Worm (Caenorhabditis elegans) whole organism, mixed stage, embryonic: ENCODE data around the gene uso-1.
"Not testable (repeated sequence)": the region's sequence is repeated elsewhere in the genome, so short reads cannot be mapped to it uniquely, and the experiment has no call there.

Experiments used
- M03D4.4 ChIP-seq: sonication (generic microtip); optimal IDR thresholded peaks from 2 replicates; lab custom pipeline; 2017; ENCODE audit warnings: mild to moderate bottlenecking, missing genetic modification characterization, missing compliant biosample characterization
- bed-3 ChIP-seq: fragments of 200-800 bp; sonication (Bioruptor generic); optimal IDR thresholded peaks from 3 replicates; lab custom pipeline; 2018; ENCODE audit warnings: mild to moderate bottlenecking, missing genetic modification characterization, moderate library complexity, missing compliant biosample characterization
- blmp-1 ChIP-seq: fragments of 150-350 bp; optimal IDR thresholded peaks from 2 replicates; lab custom pipeline; 2014; ENCODE audit warnings: missing biosample characterization, missing genetic modification characterization
- ceh-39 ChIP-seq: fragments of 150-350 bp; optimal IDR thresholded peaks from 2 replicates; lab custom pipeline; 2014; ENCODE audit warnings: missing biosample characterization, missing genetic modification characterization
- ceh-43 ChIP-seq: fragments of 200-800 bp; sonication (Bioruptor generic); optimal IDR thresholded peaks from 2 replicates; lab custom pipeline; 2018; ENCODE audit warnings: mild to moderate bottlenecking, missing genetic modification characterization, moderate library complexity, missing compliant biosample characterization
- ces-1 ChIP-seq: fragments of 150-350 bp; optimal IDR thresholded peaks from 2 replicates; lab custom pipeline; 2014; ENCODE audit warnings: missing biosample characterization, missing genetic modification reagents, missing genetic modification characterization
- cnd-1 ChIP-seq: fragments of 200-800 bp; sonication (Bioruptor generic); optimal IDR thresholded peaks from 2 replicates; lab custom pipeline; 2018; ENCODE audit warnings: mild to moderate bottlenecking, missing genetic modification characterization, missing compliant biosample characterization
- drap-1 ChIP-seq: fragments of 200-800 bp; sonication (Bioruptor generic); optimal IDR thresholded peaks from 3 replicates; lab custom pipeline; 2018; ENCODE audit warnings: mild to moderate bottlenecking, missing genetic modification characterization, missing compliant biosample characterization
- elt-3 ChIP-seq: fragments of 150-350 bp; optimal IDR thresholded peaks from 2 replicates; lab custom pipeline; 2014; ENCODE audit warnings: missing biosample characterization, missing genetic modification characterization
- flh-1 ChIP-seq: fragments of 200-800 bp; sonication (Bioruptor generic); optimal IDR thresholded peaks from 2 replicates; lab custom pipeline; 2018; ENCODE audit warnings: mild to moderate bottlenecking, missing genetic modification characterization, moderate library complexity, missing compliant biosample characterization
- ham-2 ChIP-seq: fragments of 200-800 bp; sonication (Bioruptor generic); optimal IDR thresholded peaks from 2 replicates; lab custom pipeline; 2018; ENCODE audit warnings: mild to moderate bottlenecking, missing genetic modification characterization, missing compliant biosample characterization
- hlh-1 ChIP-seq: fragments of 150-350 bp; optimal IDR thresholded peaks from 2 replicates; lab custom pipeline; 2014; ENCODE audit warnings: missing biosample characterization, missing genetic modification reagents, missing genetic modification characterization
- lin-13 ChIP-seq: fragments of 150-350 bp; optimal IDR thresholded peaks from 2 replicates; lab custom pipeline; 2014; ENCODE audit warnings: missing biosample characterization, missing genetic modification characterization
- lin-32 ChIP-seq: fragments of 200-800 bp; sonication (Bioruptor generic); optimal IDR thresholded peaks from 2 replicates; lab custom pipeline; 2018; ENCODE audit warnings: mild to moderate bottlenecking, missing genetic modification characterization, missing compliant biosample characterization
- lsy-2 ChIP-seq: fragments of 150-350 bp; optimal IDR thresholded peaks from 2 replicates; lab custom pipeline; 2014; ENCODE audit warnings: missing biosample characterization, missing genetic modification characterization
- mab-5 ChIP-seq: fragments of 150-350 bp; optimal IDR thresholded peaks from 2 replicates; lab custom pipeline; 2014; ENCODE audit warnings: missing biosample characterization, missing genetic modification characterization
- mls-2 ChIP-seq: sonication (generic microtip); optimal IDR thresholded peaks from 2 replicates; lab custom pipeline; 2016; ENCODE audit warnings: mild to moderate bottlenecking, missing genetic modification characterization, moderate library complexity, missing compliant biosample characterization
- nhr-2 ChIP-seq: fragments of 150-350 bp; optimal IDR thresholded peaks from 2 replicates; lab custom pipeline; 2014; ENCODE audit warnings: missing biosample characterization, missing genetic modification characterization
- pha-4 ChIP-seq: fragments of 150-350 bp; optimal IDR thresholded peaks from 2 replicates; lab custom pipeline; 2018; ENCODE audit warnings: missing biosample characterization, missing genetic modification reagents, missing genetic modification characterization
- sem-2 ChIP-seq: fragments of 200-800 bp; sonication (Bioruptor generic); optimal IDR thresholded peaks from 2 replicates; lab custom pipeline; 2018; ENCODE audit warnings: mild to moderate bottlenecking, missing genetic modification characterization, missing compliant biosample characterization
- snpc-4 ChIP-seq: fragments of 150-350 bp; optimal IDR thresholded peaks from 2 replicates; lab custom pipeline; 2014; ENCODE audit warnings: missing biosample characterization, missing genetic modification characterization
- sptf-1 ChIP-seq: sonication (generic microtip); optimal IDR thresholded peaks from 2 replicates; lab custom pipeline; 2017; ENCODE audit warnings: mild to moderate bottlenecking, missing genetic modification characterization, moderate library complexity, missing compliant biosample characterization
- unc-120 ChIP-seq: sonication (generic microtip); optimal IDR thresholded peaks from 2 replicates; lab custom pipeline; 2017; ENCODE audit warnings: missing genetic modification characterization, missing compliant biosample characterization; ENCODE audit not compliant: poor library complexity, severe bottlenecking
- unc-39 ChIP-seq: fragments of 150-350 bp; optimal IDR thresholded peaks from 2 replicates; lab custom pipeline; 2014; ENCODE audit warnings: missing biosample characterization, missing genetic modification characterization
- unc-62 ChIP-seq: fragments of 150-350 bp; optimal IDR thresholded peaks from 2 replicates; lab custom pipeline; 2014; ENCODE audit warnings: missing biosample characterization, missing genetic modification reagents, missing genetic modification characterization
- zip-8 ChIP-seq: fragments of 150-350 bp; optimal IDR thresholded peaks from 2 replicates; lab custom pipeline; 2014; ENCODE audit warnings: missing biosample characterization, missing genetic modification characterization
- ztf-11 ChIP-seq: fragments of 150-350 bp; optimal IDR thresholded peaks from 2 replicates; lab custom pipeline; 2014; ENCODE audit warnings: missing biosample characterization, missing genetic modification characterization

uso-1 gene

DNA sequence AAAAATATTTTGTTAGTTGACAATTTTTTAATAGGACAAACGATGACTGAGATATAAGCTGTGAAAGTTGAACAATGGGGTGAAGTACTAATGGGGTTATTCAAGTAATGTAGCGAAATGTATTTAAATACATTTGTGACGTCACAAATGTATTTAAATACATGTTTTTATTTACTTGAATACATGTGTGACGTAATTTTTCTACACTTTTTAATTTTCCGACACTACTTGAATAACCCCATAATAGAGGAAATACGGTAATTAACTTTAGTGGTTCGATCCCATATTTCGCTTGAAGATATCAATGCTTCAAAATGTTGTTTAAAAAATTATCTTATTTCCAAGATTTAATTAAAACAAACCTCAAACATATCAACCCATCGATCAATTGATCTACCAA is 12.9 kb downstream of the uso-1 start:
- TF ChIP-seq zip-8 (tag; lab: Kevin White, UChicago): peak; percentile 90

ce11 chrIV:13433904-13434303 is 20.7 kb downstream of the uso-1 start, which contains the start of gene K09B11.5:
Gene K09B11.5, minus strand, starts transcription at chrIV:13434004.
- not testable (repeated sequence) for TF ChIP-seq ces-1 (GFP tag; lab: Kevin White, UChicago); sem-2 (GFP tag; lab: Kevin White, UChicago); blmp-1 (tag; lab: Kevin White, UChicago)

- TF ChIP-seq flh-1 (GFP tag; lab: Kevin White, UChicago): no peak
Observed at ce11 chrIV:13429240-13429639, 25.4 kb downstream of the uso-1 start, which contains the start of gene K09B11.4. Gene K09B11.4, plus strand, starts transcription at chrIV:13429540.

DNA sequence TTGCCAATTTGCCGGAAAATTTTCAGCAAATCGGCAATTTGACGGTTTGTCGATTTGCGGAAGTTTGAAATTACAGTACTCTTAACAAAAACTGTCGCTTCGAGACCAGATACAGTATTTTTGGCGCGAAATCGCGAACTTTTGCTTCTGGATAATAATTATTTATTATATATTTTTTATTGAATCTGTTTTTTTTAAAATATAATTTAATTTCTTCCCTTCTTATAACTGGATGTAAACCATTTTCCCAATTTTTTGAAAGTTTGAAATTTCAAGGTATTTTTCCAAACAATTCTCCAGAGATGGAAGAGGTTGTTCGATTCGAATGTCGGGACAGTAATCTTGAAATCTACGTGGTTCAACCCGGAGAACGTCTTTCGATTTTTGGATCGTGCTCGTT is 32.4 kb downstream of the uso-1 start, which contains the start of gene nol-9:
Gene nol-9 (plus strand): TSS at position 301 of the 400 bp plus-strand sequence.
- no peak for TF ChIP-seq ceh-39 (tag; lab: Kevin White, UChicago)
- TF ChIP-seq, all 35 proteins: peak for 0

ce11 chrIV:13415739-13416271 is 38.8 kb downstream of the uso-1 start, which contains the start of the genes pik-1 and aptf-2:
Gene pik-1, plus strand, starts transcription at chrIV:13416041.
Gene aptf-2, minus strand, starts transcription at chrIV:13416051.
- TF ChIP-seq blmp-1 (tag; lab: Kevin White, UChicago) (no peak), ces-1 (GFP tag; lab: Kevin White, UChicago) (peak; percentile 8), unc-120 (tag; lab: Kevin White, UChicago) (peak; percentile 33)

- no peak for TF ChIP-seq sptf-1 (tag; lab: Kevin White, UChicago)
- peak; percentile 31 for TF ChIP-seq pha-4 (tag; lab: Kevin White, UChicago)
- no peak for TF ChIP-seq unc-62
- TF ChIP-seq ztf-11 (tag; lab: Kevin White, UChicago): no peak
- TF ChIP-seq snpc-4 (tag; lab: Kevin White, UChicago): no peak
- TF ChIP-seq cnd-1 (tag; lab: Kevin White, UChicago): peak; percentile 3
- TF ChIP-seq hlh-1 (tag; lab: Kevin White, UChicago): peak; percentile 7
- no peak for TF ChIP-seq ham-2 (GFP tag; lab: Kevin White, UChicago)
- TF ChIP-seq ces-1 (GFP tag; lab: Kevin White, UChicago): peak; percentile 17
- TF ChIP-seq, all 35 proteins: peak for 4
Observed at ce11 chrIV:13412845-13413383, 41.7 kb downstream of the uso-1 start, which contains the start of gene gcl-1. Gene gcl-1, minus strand, starts transcription at chrIV:13412895.

DNA sequence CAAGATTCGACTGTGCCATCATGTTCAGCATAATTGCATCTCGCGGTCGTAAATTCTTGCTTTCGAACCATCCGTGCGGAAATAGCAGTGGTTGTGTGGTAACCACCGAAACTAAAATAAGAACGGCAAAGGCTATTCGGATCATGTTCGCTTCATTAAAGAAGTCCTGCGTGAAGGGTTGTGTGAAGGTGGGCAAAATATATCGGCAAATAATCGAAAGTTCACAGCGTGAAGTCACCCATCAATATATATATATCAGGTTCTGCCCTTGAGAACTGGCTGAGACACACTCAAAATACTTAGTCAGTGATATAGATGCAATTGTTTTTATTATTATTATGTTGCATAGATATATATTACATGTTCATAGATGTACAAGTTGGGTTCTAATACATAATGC is 46.6 kb downstream of the uso-1 start, which contains the start of gene Y62E10A.19:
Gene Y62E10A.19 (minus strand): TSS at position 289 of the 400 bp plus-strand sequence.
- TF ChIP-seq lin-13 (tag; lab: Kevin White, UChicago): no peak
- no peak for TF ChIP-seq ceh-39 (tag; lab: Kevin White, UChicago)
- peak; percentile 7 for TF ChIP-seq blmp-1 (tag; lab: Kevin White, UChicago)

DNA sequence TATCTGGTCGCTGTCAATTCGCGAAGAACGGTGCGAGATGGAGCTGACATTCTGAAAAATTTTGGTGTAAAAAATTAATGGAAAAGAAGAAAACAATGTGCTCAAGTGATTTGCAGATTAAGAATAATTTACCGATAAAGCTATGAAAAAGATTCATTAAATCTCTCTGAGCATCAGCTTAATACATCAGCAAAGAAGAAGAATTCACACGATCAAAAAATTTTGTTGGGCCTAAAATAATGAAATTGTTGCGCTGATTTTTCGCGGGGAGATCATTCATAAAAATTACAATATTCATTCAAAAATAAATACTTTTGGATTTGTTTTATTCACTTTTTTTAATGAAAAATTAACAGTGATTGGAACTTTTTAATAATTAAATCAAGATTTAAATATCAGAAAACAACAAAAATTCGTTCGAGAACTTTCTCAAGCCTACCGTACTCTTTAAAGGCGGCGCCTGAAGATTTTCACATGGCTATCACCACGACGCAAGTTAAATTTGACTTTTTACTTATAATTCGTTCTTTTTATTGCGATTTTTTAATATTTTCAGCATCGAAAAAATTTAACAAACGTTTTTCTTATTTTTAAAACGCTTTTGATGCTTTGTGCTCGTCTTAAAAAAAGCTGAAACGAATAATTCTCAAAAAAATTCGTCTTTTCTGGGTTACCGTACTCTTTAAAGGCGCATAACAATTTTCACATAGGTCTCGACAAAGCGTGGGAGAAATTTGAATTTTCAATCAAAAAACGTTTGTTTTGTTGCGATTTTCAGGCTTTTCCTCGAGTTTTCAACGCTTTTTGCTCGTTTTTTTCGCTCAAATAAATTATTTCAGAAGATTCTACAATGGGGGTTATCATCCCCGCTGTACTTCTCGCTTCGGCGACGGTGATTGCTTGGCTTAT is 53.9 kb downstream of the uso-1 start, which contains the start of the genes memi-2 and cyp-31A5:
Gene memi-2 (minus strand): TSS at position 51 of the 909 bp plus-strand sequence.
Gene cyp-31A5 (plus strand): TSS at position 834 of the 909 bp plus-strand sequence.
- TF ChIP-seq unc-39 (tag; lab: Kevin White, UChicago) (no peak), M03D4.4 (tag; lab: Kevin White, UChicago) (no peak), mab-5 (tag; lab: Kevin White, UChicago) (no peak), bed-3 (GFP tag; lab: Kevin White, UChicago) (no peak), ham-2 (GFP tag; lab: Kevin White, UChicago) (no peak), mls-2 (no peak), sem-2 (GFP tag; lab: Kevin White, UChicago) (no peak), cnd-1 (tag; lab: Kevin White, UChicago) (no peak), sptf-1 (tag; lab: Kevin White, UChicago) (no peak), unc-62 (no peak), elt-3 (no peak), lin-32 (no peak), ceh-39 (tag; lab: Kevin White, UChicago) (no peak), ceh-43 (GFP tag; lab: Kevin White, UChicago) (no peak), lsy-2 (tag; lab: Kevin White, UChicago) (no peak), nhr-2 (tag; lab: Kevin White, UChicago) (no peak), hlh-1 (tag; lab: Kevin White, UChicago) (no peak), snpc-4 (tag; lab: Kevin White, UChicago) (no peak), drap-1 (GFP tag; lab: Kevin White, UChicago) (no peak)
